Fruit fly (Drosophila melanogaster) whole organism, wandering third instar larva: ENCODE data around the gene mAChR-C.

ENCODE experiments used
- Abd-B ChIP-seq: fragments of >200 bp; optimal IDR thresholded peaks from 2 replicates; lab custom pipeline; 2017; ENCODE audit warnings: missing biosample characterization, missing genetic modification characterization
- CG32264 ChIP-seq: fragments of 200-800 bp; sonication (Bioruptor generic); optimal IDR thresholded peaks from 2 replicates; lab custom pipeline; 2016; ENCODE audit warnings: missing biosample characterization, missing genetic modification characterization
- CG9705 ChIP-seq: fragments of 200-800 bp; sonication (Bioruptor generic); optimal IDR thresholded peaks from 2 replicates; lab custom pipeline; 2018; ENCODE audit warnings: missing biosample characterization, mild to moderate bottlenecking, missing genetic modification characterization
- CrebA ChIP-seq: fragments of 200-800 bp; sonication (Bioruptor generic); optimal IDR thresholded peaks from 2 replicates; lab custom pipeline; 2016; ENCODE audit warnings: missing biosample characterization, mild to moderate bottlenecking, missing genetic modification characterization, borderline replicate concordance
- Dfd ChIP-seq: fragments of >200 bp; optimal IDR thresholded peaks from 2 replicates; lab custom pipeline; 2017; ENCODE audit warnings: missing biosample characterization, missing genetic modification characterization
- Dif ChIP-seq: fragments of 200-275, 200-300 bp; sonication (Bioruptor generic); optimal IDR thresholded peaks from 2 replicates; lab custom pipeline; 2018; ENCODE audit warnings: missing biosample characterization, missing genetic modification characterization; ENCODE audit not compliant: partially characterized antibody
- GATAd ChIP-seq: sonication (Bioruptor generic); optimal IDR thresholded peaks from 2 replicates; lab custom pipeline; 2016; ENCODE audit warnings: missing biosample characterization, missing genetic modification characterization
- HLH106 ChIP-seq: fragments of 200-800 bp; optimal IDR thresholded peaks from 3 replicates; lab custom pipeline; 2019; ENCODE audit warnings: missing biosample characterization, mild to moderate bottlenecking, missing genetic modification characterization, moderate library complexity
- Hnf4 ChIP-seq: fragments of 200-800 bp; sonication (Bioruptor generic); optimal IDR thresholded peaks from 2 replicates; lab custom pipeline; 2016; ENCODE audit warnings: missing biosample characterization, mild to moderate bottlenecking, missing genetic modification characterization
- Hr78 ChIP-seq: fragments of >200 bp; optimal IDR thresholded peaks from 2 replicates; lab custom pipeline; 2017; ENCODE audit warnings: missing biosample characterization, missing genetic modification characterization
- Hr83 ChIP-seq: fragments of 200-300 bp; sonication (Bioruptor generic); optimal IDR thresholded peaks from 2 replicates; lab custom pipeline; 2016; ENCODE audit warnings: missing biosample characterization, mild to moderate bottlenecking, missing genetic modification characterization, moderate library complexity; ENCODE audit not compliant: poor library complexity, severe bottlenecking
- Jra ChIP-seq: sonication (Bioruptor generic); optimal IDR thresholded peaks from 2 replicates; lab custom pipeline; 2016; ENCODE audit warnings: missing biosample characterization, missing genetic modification characterization
- Mio ChIP-seq: sonication (Bioruptor generic); optimal IDR thresholded peaks from 2 replicates; lab custom pipeline; 2016; ENCODE audit warnings: missing biosample characterization, missing genetic modification characterization
- Myc ChIP-seq: fragments of >200 bp; optimal IDR thresholded peaks from 2 replicates; lab custom pipeline; 2017
- N ChIP-seq: fragments of >200 bp; optimal IDR thresholded peaks from 2 replicates; lab custom pipeline; 2018; ENCODE audit warnings: missing biosample characterization, missing external identifiers, missing genetic modification characterization
- OdsH ChIP-seq: fragments of 200-800 bp; sonication (Bioruptor generic); optimal IDR thresholded peaks from 2 replicates; lab custom pipeline; 2016; ENCODE audit warnings: missing biosample characterization, mild to moderate bottlenecking, missing genetic modification characterization
- Rel ChIP-seq, 2 experiments: fragments of 200-800 bp; sonication (Bioruptor generic) in 1 of 2; optimal IDR thresholded peaks; 2 replicates in 1 of 2; 3 replicates in 1 of 2; lab custom pipeline; 2016 to 2019; ENCODE audit warnings: mild to moderate bottlenecking in 2 of 2, missing biosample characterization in 2 of 2, missing genetic modification characterization in 2 of 2, moderate library complexity in 1 of 2
- Sp1 ChIP-seq: fragments of 200-800 bp; sonication (Bioruptor generic); optimal IDR thresholded peaks from 3 replicates; lab custom pipeline; 2019; ENCODE audit warnings: missing biosample characterization, mild to moderate bottlenecking, missing genetic modification characterization, moderate library complexity
- Vsx2 ChIP-seq: fragments of 200-300, 225-300 bp; sonication (Bioruptor generic); optimal IDR thresholded peaks from 2 replicates; lab custom pipeline; 2018; ENCODE audit warnings: missing biosample characterization, missing genetic modification characterization; ENCODE audit not compliant: partially characterized antibody
- br ChIP-seq: fragments of 200-800 bp; sonication (Bioruptor generic); optimal IDR thresholded peaks from 2 replicates; lab custom pipeline; 2016; ENCODE audit warnings: missing biosample characterization, missing genetic modification characterization
- brk ChIP-seq: fragments of 200-800 bp; sonication (Bioruptor generic); optimal IDR thresholded peaks from 2 replicates; lab custom pipeline; 2016; ENCODE audit warnings: missing biosample characterization, mild to moderate bottlenecking, missing genetic modification characterization
- dl ChIP-seq, 2 experiments: fragments of 175-275, 200-275 bp in 1 of 2; fragments of 200-275 bp in 1 of 2; sonication (Bioruptor generic); optimal IDR thresholded peaks; lab custom pipeline; 2018; ENCODE audit warnings: mild to moderate bottlenecking in 2 of 2, missing biosample characterization in 2 of 2, missing genetic modification characterization in 2 of 2, moderate library complexity in 2 of 2; ENCODE audit not compliant: partially characterized antibody in 2 of 2, insufficient read depth in 1 of 2
- dmrt93B ChIP-seq: fragments of 200-800 bp; sonication (Bioruptor generic); optimal IDR thresholded peaks from 2 replicates; lab custom pipeline; 2018; ENCODE audit warnings: missing biosample characterization, mild to moderate bottlenecking, missing genetic modification characterization
- dsf ChIP-seq: sonication (Bioruptor generic); optimal IDR thresholded peaks from 2 replicates; lab custom pipeline; 2016; ENCODE audit warnings: missing biosample characterization, missing genetic modification characterization, borderline replicate concordance
- ey ChIP-seq: fragments of 200-800 bp; sonication (Bioruptor generic); optimal IDR thresholded peaks from 2 replicates; lab custom pipeline; 2016; ENCODE audit warnings: missing biosample characterization, missing genetic modification characterization
- foxo ChIP-seq, 2 experiments: fragments of 200-800 bp; sonication (Bioruptor generic); optimal IDR thresholded peaks; 2 replicates in 1 of 2; 3 replicates in 1 of 2; lab custom pipeline; 2016 to 2017; ENCODE audit warnings: missing biosample characterization in 2 of 2, missing genetic modification characterization in 2 of 2
- fru ChIP-seq: fragments of 200-800 bp; sonication (Bioruptor generic); optimal IDR thresholded peaks from 3 replicates; lab custom pipeline; 2016; ENCODE audit warnings: missing biosample characterization, mild to moderate bottlenecking, missing genetic modification characterization
- h ChIP-seq: fragments of 200-800 bp; sonication (Bioruptor generic); optimal IDR thresholded peaks from 3 replicates; lab custom pipeline; 2016; ENCODE audit warnings: missing biosample characterization, mild to moderate bottlenecking, missing genetic modification characterization
- jim ChIP-seq: fragments of 175-275, 200-325 bp; sonication (Bioruptor generic); optimal IDR thresholded peaks from 2 replicates; lab custom pipeline; 2016; ENCODE audit warnings: missing biosample characterization, mild to moderate bottlenecking, missing genetic modification characterization
- lola ChIP-seq: fragments of >200 bp; optimal IDR thresholded peaks from 2 replicates; lab custom pipeline; 2017; ENCODE audit warnings: missing biosample characterization, missing genetic modification characterization
- pan ChIP-seq: fragments of >200 bp; optimal IDR thresholded peaks from 2 replicates; lab custom pipeline; 2017
- psq ChIP-seq: fragments of 200-800 bp; sonication (Bioruptor generic); optimal IDR thresholded peaks from 3 replicates; lab custom pipeline; 2017; ENCODE audit warnings: missing biosample characterization, mild to moderate bottlenecking, missing genetic modification characterization, moderate library complexity
- rgr ChIP-seq: fragments of 200-800 bp; sonication (Bioruptor generic); optimal IDR thresholded peaks from 3 replicates; lab custom pipeline; 2016; ENCODE audit warnings: missing biosample characterization, mild to moderate bottlenecking, missing genetic modification characterization
- sage ChIP-seq: fragments of 200-800 bp; sonication (Bioruptor generic); optimal IDR thresholded peaks from 2 replicates; lab custom pipeline; 2016; ENCODE audit warnings: missing biosample characterization, mild to moderate bottlenecking, missing genetic modification characterization
- sv ChIP-seq: fragments of 200-800 bp; sonication (Bioruptor generic); optimal IDR thresholded peaks from 3 replicates; lab custom pipeline; 2016; ENCODE audit warnings: missing biosample characterization, missing genetic modification characterization
- tai ChIP-seq: sonication (Bioruptor generic); optimal IDR thresholded peaks from 2 replicates; lab custom pipeline; 2016; ENCODE audit warnings: missing biosample characterization, missing genetic modification characterization
- usp ChIP-seq: fragments of >200 bp; optimal IDR thresholded peaks from 2 replicates; lab custom pipeline; 2017; ENCODE audit warnings: missing biosample characterization, missing genetic modification characterization
- woc ChIP-seq: sonication (Bioruptor generic); optimal IDR thresholded peaks from 2 replicates; lab custom pipeline; 2016; ENCODE audit warnings: missing biosample characterization, mild to moderate bottlenecking, missing genetic modification characterization

Gene mAChR-C

dm6 chrX:6843841-6844440 is 11.5 kb upstream of the mAChR-C start, which contains the start of the genes CG14435 and Tmf:
CG14435 (minus strand) TSS chrX:6843921.
Tmf (plus strand) TSS chrX:6844341.
- TF ChIP-seq Hr78 (GFP tag; lab: Kevin White, UChicago): no peak
- no peak for TF ChIP-seq usp
- TF ChIP-seq fru (GFP tag; lab: Kevin White, UChicago): peak; percentile 70
- TF ChIP-seq br (GFP tag; lab: Kevin White, UChicago): peak; percentile 42
- TF ChIP-seq lola (GFP tag; lab: Kevin White, UChicago): no peak
- TF ChIP-seq Dif: no peak
- peak in 1 of 2 experiments; percentile 82 for TF ChIP-seq foxo (GFP tag; optimal IDR thresholded peaks at IDR 0.05; lab: Kevin White, UChicago)
- TF ChIP-seq h: peak; percentile 69
- no peak for TF ChIP-seq Dfd (GFP tag; lab: Kevin White, UChicago)
- no peak for TF ChIP-seq Jra (GFP tag; lab: Kevin White, UChicago)
- no peak for TF ChIP-seq CrebA (GFP tag; lab: Kevin White, UChicago)
- peak; percentile 56 for TF ChIP-seq OdsH
- TF ChIP-seq Mio: no peak
- peak; percentile 17 for TF ChIP-seq sage (GFP tag; lab: Kevin White, UChicago)
- peak; percentile 86 for TF ChIP-seq HLH106
- no peak for TF ChIP-seq jim (GFP tag; lab: Kevin White, UChicago)
- no peak for TF ChIP-seq GATAd (GFP tag; lab: Kevin White, UChicago)
- TF ChIP-seq CG32264 (GFP tag; lab: Kevin White, UChicago): no peak
- peak; percentile 76 for TF ChIP-seq rgr (GFP tag; lab: Kevin White, UChicago)
- TF ChIP-seq Vsx2 (GFP tag; lab: Kevin White, UChicago): no peak
- no peak for TF ChIP-seq N (GFP tag; lab: Kevin White, UChicago)
- TF ChIP-seq sv: peak; percentile 67
- TF ChIP-seq dl (GFP tag; optimal IDR thresholded peaks at IDR 0.05; lab: Kevin White, UChicago; ENCODE audit: insufficient read depth in 1 of 2, partially characterized antibody in 2 of 2): no peak
- no peak for TF ChIP-seq tai (GFP tag; lab: Kevin White, UChicago)
- peak; percentile 68 for TF ChIP-seq woc (GFP tag; lab: Kevin White, UChicago)
- no peak for TF ChIP-seq Hr83
- no peak for TF ChIP-seq brk (GFP tag; lab: Kevin White, UChicago)
- no peak for TF ChIP-seq Rel (GFP tag; optimal IDR thresholded peaks at IDR 0.05; lab: Kevin White, UChicago)
- TF ChIP-seq Rel (tag; optimal IDR thresholded peaks at IDR 0.05; lab: Kevin White, UChicago): peak; percentile 43
- TF ChIP-seq Myc (lab: Kevin White, UChicago): no peak
- TF ChIP-seq Abd-B (GFP tag; lab: Kevin White, UChicago): no peak
- TF ChIP-seq CG9705 (GFP tag; lab: Kevin White, UChicago): peak; percentile 73
- no peak for TF ChIP-seq Hnf4
- peak; percentile 81 for TF ChIP-seq Sp1 (GFP tag; lab: Kevin White, UChicago)
- TF ChIP-seq psq (GFP tag; lab: Kevin White, UChicago): peak; percentile 69
- TF ChIP-seq pan (lab: Kevin White, UChicago): no peak
- TF ChIP-seq dmrt93B: peak; percentile 71
- TF ChIP-seq ey: peak; percentile 54
- peak; percentile 47 for TF ChIP-seq dsf (GFP tag; lab: Kevin White, UChicago)
- TF ChIP-seq, all 38 proteins: peak for 17

dm6 chrX:6824203-6824602 is 8.3 kb downstream of the mAChR-C start, which contains the start of gene nonC:
nonC (plus strand) TSS chrX:6824496.
- no peak for TF ChIP-seq br (GFP tag; lab: Kevin White, UChicago)
- TF ChIP-seq Myc (lab: Kevin White, UChicago): peak; percentile 93

- TF ChIP-seq Jra (GFP tag; lab: Kevin White, UChicago): no peak
- TF ChIP-seq CG9705 (GFP tag; lab: Kevin White, UChicago): no peak
- no peak for TF ChIP-seq dl (GFP tag; optimal IDR thresholded peaks at IDR 0.05; lab: Kevin White, UChicago; ENCODE audit: insufficient read depth in 1 of 2, partially characterized antibody in 2 of 2)
- TF ChIP-seq HLH106: no peak
- TF ChIP-seq CrebA (GFP tag; lab: Kevin White, UChicago): no peak
- TF ChIP-seq sv: no peak
- no peak for TF ChIP-seq Hnf4
- no peak for TF ChIP-seq Sp1 (GFP tag; lab: Kevin White, UChicago)
- TF ChIP-seq OdsH: no peak
- no peak for TF ChIP-seq lola (GFP tag; lab: Kevin White, UChicago)
- no peak for TF ChIP-seq Vsx2 (GFP tag; lab: Kevin White, UChicago)
- no peak for TF ChIP-seq Abd-B (GFP tag; lab: Kevin White, UChicago)
- no peak for TF ChIP-seq Myc (lab: Kevin White, UChicago)
- TF ChIP-seq foxo (GFP tag; optimal IDR thresholded peaks at IDR 0.05; lab: Kevin White, UChicago): no peak
- no peak for TF ChIP-seq pan (lab: Kevin White, UChicago)
- TF ChIP-seq Rel (GFP tag; optimal IDR thresholded peaks at IDR 0.05; lab: Kevin White, UChicago): no peak
- TF ChIP-seq Rel (tag; optimal IDR thresholded peaks at IDR 0.05; lab: Kevin White, UChicago): no peak
- no peak for TF ChIP-seq woc (GFP tag; lab: Kevin White, UChicago)
- TF ChIP-seq psq (GFP tag; lab: Kevin White, UChicago): no peak
Measured at dm6 chrX:6822904-6823303, 9.6 kb downstream of the mAChR-C start, which contains the start of gene Atx-1. Atx-1 (plus strand) TSS chrX:6823204.
